Fruit fly (Drosophila melanogaster) whole organism, prepupa: Measurements from ENCODE around the gene Proc.

Experiments
- Blimp-1 ChIP-seq: fragments of 200-800 bp; sonication (Bioruptor generic); optimal IDR thresholded peaks from 3 replicates; lab custom pipeline; 2017; ENCODE audit warnings: missing biosample characterization, missing genetic modification characterization, mild to moderate bottlenecking, moderate library complexity, missing genetic modification reagents
- CG10631 ChIP-seq: fragments of 200-800 bp; sonication (Bioruptor generic); optimal IDR thresholded peaks from 2 replicates; lab custom pipeline; 2016; ENCODE audit warnings: missing biosample characterization, missing genetic modification characterization
- CG10669 ChIP-seq: fragments of 200-800 bp; sonication (Bioruptor generic); optimal IDR thresholded peaks from 3 replicates; lab custom pipeline; 2018; ENCODE audit warnings: missing biosample characterization, mild to moderate bottlenecking, missing genetic modification characterization, moderate library complexity
- CG11294 ChIP-seq: fragments of 200-800 bp; sonication (Bioruptor generic); IDR thresholded peaks from 2 replicates; pipeline ENCODE4 v1.3.6; 2022; ENCODE audit warnings: missing biosample characterization, missing genetic modification characterization
- CG11762 ChIP-seq: fragments of 200-800 bp; sonication (Bioruptor generic); optimal IDR thresholded peaks from 3 replicates; lab custom pipeline; 2016; ENCODE audit warnings: missing biosample characterization, missing genetic modification characterization; ENCODE audit not compliant: insufficient read depth
- CG11902 ChIP-seq: fragments of 200-800 bp; sonication (Bioruptor generic); optimal IDR thresholded peaks from 3 replicates; lab custom pipeline; 2016; ENCODE audit warnings: missing biosample characterization, missing genetic modification characterization
- CG1621 ChIP-seq: fragments of 200-800 bp; sonication (Bioruptor generic); optimal IDR thresholded peaks from 3 replicates; lab custom pipeline; 2018; ENCODE audit warnings: missing biosample characterization, mild to moderate bottlenecking, missing genetic modification characterization
- CG16779 ChIP-seq: fragments of 200-800 bp; sonication (Bioruptor generic); optimal IDR thresholded peaks from 3 replicates; lab custom pipeline; 2017; ENCODE audit warnings: missing biosample characterization, mild to moderate bottlenecking, missing genetic modification characterization
- CG32006 ChIP-seq: fragments of 200-800 bp; sonication (Bioruptor generic); optimal IDR thresholded peaks from 3 replicates; lab custom pipeline; 2017; ENCODE audit warnings: missing biosample characterization, mild to moderate bottlenecking, missing genetic modification characterization
- CG34406 ChIP-seq: fragments of 200-800 bp; sonication (Bioruptor generic); optimal IDR thresholded peaks from 3 replicates; lab custom pipeline; 2016; ENCODE audit warnings: missing biosample characterization, missing genetic modification characterization
- CG3919 ChIP-seq: fragments of 200-800 bp; sonication (Bioruptor generic); optimal IDR thresholded peaks from 3 replicates; lab custom pipeline; 2016; ENCODE audit warnings: missing biosample characterization, missing genetic modification characterization
- CG4318 ChIP-seq: fragments of 200-800 bp; sonication (Bioruptor generic); optimal IDR thresholded peaks from 3 replicates; lab custom pipeline; 2017; ENCODE audit warnings: missing biosample characterization, mild to moderate bottlenecking, missing genetic modification characterization
- CG6163 ChIP-seq: fragments of 200-800 bp; sonication (Bioruptor generic); IDR thresholded peaks from 3 replicates; pipeline ENCODE4 v1.3.6; 2022; ENCODE audit warnings: missing biosample characterization, missing genetic modification characterization
- CG6276 ChIP-seq: fragments of 200-800 bp; sonication (Bioruptor generic); optimal IDR thresholded peaks from 2 replicates; lab custom pipeline; 2017; ENCODE audit warnings: missing biosample characterization, mild to moderate bottlenecking, missing genetic modification characterization
- CG6792 ChIP-seq: fragments of 200-800 bp; sonication (Bioruptor generic); optimal IDR thresholded peaks from 3 replicates; lab custom pipeline; 2016; ENCODE audit warnings: missing biosample characterization, missing genetic modification characterization
- CG6808 ChIP-seq: fragments of 200-800 bp; sonication (Bioruptor generic); optimal IDR thresholded peaks from 3 replicates; lab custom pipeline; 2017; ENCODE audit warnings: missing biosample characterization, missing genetic modification characterization, mild to moderate bottlenecking, moderate library complexity, missing genetic modification reagents
- CG6854 ChIP-seq: fragments of 200-800 bp; sonication (Bioruptor generic); optimal IDR thresholded peaks from 2 replicates; lab custom pipeline; 2017; ENCODE audit warnings: missing biosample characterization, mild to moderate bottlenecking, missing genetic modification characterization
- CG7368 ChIP-seq: fragments of 200-800 bp; sonication (Bioruptor generic); optimal IDR thresholded peaks from 3 replicates; lab custom pipeline; 2016; ENCODE audit warnings: missing biosample characterization, missing genetic modification characterization
- CG8319 ChIP-seq: fragments of 200-800 bp; sonication (Bioruptor generic); optimal IDR thresholded peaks from 3 replicates; lab custom pipeline; 2016; ENCODE audit warnings: missing biosample characterization, missing genetic modification characterization
- CG8632 ChIP-seq: fragments of 200-800 bp; sonication (Bioruptor generic); optimal IDR thresholded peaks from 3 replicates; lab custom pipeline; 2016; ENCODE audit warnings: missing biosample characterization, missing genetic modification characterization
- CG9139 ChIP-seq: fragments of 200-800 bp; sonication (Bioruptor generic); optimal IDR thresholded peaks from 3 replicates; lab custom pipeline; 2017; ENCODE audit warnings: missing biosample characterization, mild to moderate bottlenecking, missing genetic modification characterization
- Eip75B ChIP-seq: fragments of 200-800 bp; sonication (Bioruptor generic); optimal IDR thresholded peaks from 3 replicates; lab custom pipeline; 2016; ENCODE audit warnings: missing biosample characterization, missing genetic modification characterization
- Eip78C ChIP-seq: fragments of 200-800 bp; sonication (Bioruptor generic); peaks from one replicate; lab custom pipeline; 2016; ENCODE audit warnings: missing biosample characterization, missing genetic modification characterization
- Ets21C ChIP-seq: fragments of 200-800 bp; sonication (Bioruptor generic); optimal IDR thresholded peaks from 3 replicates; lab custom pipeline; 2016; ENCODE audit warnings: missing biosample characterization, missing genetic modification characterization
- Gug ChIP-seq: fragments of 200-800 bp; sonication (Bioruptor generic); IDR thresholded peaks from 2 replicates; pipeline ENCODE4 v1.3.6; 2022; ENCODE audit warnings: missing biosample characterization, missing genetic modification characterization
- Hr38 ChIP-seq: sonication (Bioruptor generic); optimal IDR thresholded peaks from 2 replicates; lab custom pipeline; 2016; ENCODE audit warnings: missing biosample characterization, missing genetic modification characterization
- Hr39 ChIP-seq: fragments of 200-800 bp; sonication (Bioruptor generic); optimal IDR thresholded peaks from 2 replicates; lab custom pipeline; 2016; ENCODE audit warnings: missing biosample characterization, missing genetic modification characterization
- Hr4 ChIP-seq: fragments of 200-800 bp; sonication (Bioruptor generic); optimal IDR thresholded peaks from 3 replicates; lab custom pipeline; 2016; ENCODE audit warnings: missing biosample characterization, missing genetic modification characterization
- Lpt ChIP-seq: fragments of 200-800 bp; sonication (Bioruptor generic); optimal IDR thresholded peaks from 3 replicates; lab custom pipeline; 2016; ENCODE audit warnings: missing biosample characterization, missing genetic modification characterization
- Met ChIP-seq: fragments of 200-800 bp; sonication (Bioruptor generic); optimal IDR thresholded peaks from 3 replicates; lab custom pipeline; 2016; ENCODE audit warnings: missing biosample characterization, missing genetic modification characterization
- OdsH ChIP-seq: fragments of 200-800 bp; sonication (Bioruptor generic); optimal IDR thresholded peaks from 3 replicates; lab custom pipeline; 2016; ENCODE audit warnings: missing biosample characterization, missing genetic modification characterization
- Sox102F ChIP-seq: fragments of 200-800 bp; sonication (Bioruptor generic); optimal IDR thresholded peaks from 2 replicates; lab custom pipeline; 2016; ENCODE audit warnings: missing biosample characterization, mild to moderate bottlenecking, missing genetic modification characterization
- Sox14 ChIP-seq: fragments of 200-800 bp; sonication (Bioruptor generic); optimal IDR thresholded peaks from 3 replicates; lab custom pipeline; 2016; ENCODE audit warnings: missing biosample characterization, missing genetic modification characterization
- acj6 ChIP-seq: fragments of 200-800 bp; sonication (Bioruptor generic); optimal IDR thresholded peaks from 3 replicates; lab custom pipeline; 2016; ENCODE audit warnings: missing biosample characterization, missing genetic modification characterization
- cyc ChIP-seq: fragments of 200-800 bp; sonication (Bioruptor generic); optimal IDR thresholded peaks from 3 replicates; lab custom pipeline; 2016; ENCODE audit warnings: missing biosample characterization, missing genetic modification characterization
- dac ChIP-seq: fragments of 200-800 bp; sonication (Bioruptor generic); optimal IDR thresholded peaks from 2 replicates; lab custom pipeline; 2017; ENCODE audit warnings: missing biosample characterization, mild to moderate bottlenecking, missing genetic modification characterization
- dsx ChIP-seq: fragments of 200-800 bp; optimal IDR thresholded peaks from 3 replicates; lab custom pipeline; 2019; ENCODE audit warnings: missing biosample characterization, mild to moderate bottlenecking, missing genetic modification characterization, moderate library complexity; ENCODE audit not compliant: poor library complexity, severe bottlenecking
- fd59A ChIP-seq: fragments of 200-800 bp; sonication (Bioruptor generic); optimal IDR thresholded peaks from 2 replicates; lab custom pipeline; 2017; ENCODE audit warnings: missing biosample characterization, mild to moderate bottlenecking, missing genetic modification characterization, missing genetic modification reagents
- fd85E ChIP-seq: fragments of 200-800 bp; sonication (Bioruptor generic); optimal IDR thresholded peaks from 3 replicates; lab custom pipeline; 2016; ENCODE audit warnings: missing biosample characterization, missing genetic modification characterization
- fkh ChIP-seq: fragments of 200-800 bp; sonication (Bioruptor generic); optimal IDR thresholded peaks from 3 replicates; lab custom pipeline; 2017; ENCODE audit warnings: missing biosample characterization, mild to moderate bottlenecking, missing genetic modification characterization, moderate library complexity
- net ChIP-seq: fragments of 200-800 bp; sonication (Bioruptor generic); optimal IDR thresholded peaks from 3 replicates; lab custom pipeline; 2016; ENCODE audit warnings: missing biosample characterization, missing genetic modification characterization
- pdm3 ChIP-seq: fragments of 200-800 bp; sonication (Bioruptor generic); optimal IDR thresholded peaks from 3 replicates; lab custom pipeline; 2016; ENCODE audit warnings: missing biosample characterization, missing genetic modification characterization
- salr ChIP-seq, 2 experiments: fragments of 200-800 bp; sonication (Bioruptor generic); optimal IDR thresholded peaks; 3 replicates each; lab custom pipeline; 2016 to 2018; ENCODE audit warnings: missing biosample characterization in 2 of 2, missing genetic modification characterization in 2 of 2, mild to moderate bottlenecking in 1 of 2
- spab ChIP-seq: fragments of 200-800 bp; sonication (Bioruptor generic); optimal IDR thresholded peaks from 2 replicates; lab custom pipeline; 2017; ENCODE audit warnings: missing biosample characterization, mild to moderate bottlenecking, missing genetic modification characterization, missing genetic modification reagents
- ss ChIP-seq, 2 experiments: fragments of 200-800 bp; sonication (Bioruptor generic); optimal IDR thresholded peaks; 2 replicates in 1 of 2; 3 replicates in 1 of 2; lab custom pipeline; 2017 to 2018; ENCODE audit warnings: mild to moderate bottlenecking in 2 of 2, missing biosample characterization in 2 of 2, missing genetic modification characterization in 2 of 2, moderate library complexity in 1 of 2
- svp ChIP-seq: fragments of 200-800 bp; sonication (Bioruptor generic); peaks from one replicate; lab custom pipeline; 2016; ENCODE audit warnings: missing biosample characterization, missing genetic modification characterization
- topi ChIP-seq: fragments of 200-800 bp; sonication (Bioruptor generic); optimal IDR thresholded peaks from 3 replicates; lab custom pipeline; 2016; ENCODE audit warnings: missing biosample characterization, missing genetic modification characterization
- vri ChIP-seq: fragments of 200-800 bp; sonication (Bioruptor generic); optimal IDR thresholded peaks from 3 replicates; lab custom pipeline; 2016; ENCODE audit warnings: missing biosample characterization, mild to moderate bottlenecking, missing genetic modification characterization

Proc gene

dm6 chr2L:7898581-7898980 lies 27.3 kb upstream of the Proc start (continued):
- peak; percentile 53 to 64 for TF ChIP-seq ss (GFP tag; optimal IDR thresholded peaks at IDR 0.05; lab: Kevin White, UChicago)
- TF ChIP-seq CG6163 (GFP tag; lab: Robert Waterston, UW), result peak; percentile 90
- peak; percentile 51 for TF ChIP-seq CG11902 (GFP tag; lab: Kevin White, UChicago)
- peak; percentile 66 for TF ChIP-seq CG4318
- peak; percentile 74 for TF ChIP-seq acj6
- no peak for TF ChIP-seq vri
- TF ChIP-seq topi (GFP tag; lab: Kevin White, UChicago), result peak; percentile 49
- TF ChIP-seq Met (GFP tag; lab: Kevin White, UChicago), result peak; percentile 31
- TF ChIP-seq Hr39 (GFP tag; lab: Kevin White, UChicago), result peak; percentile 40
- peak; percentile 44; the same call in 1 of the 2 replicates for TF ChIP-seq CG11294 (GFP tag; lab: Robert Waterston, UW)
- TF ChIP-seq Eip78C (GFP tag; lab: Kevin White, UChicago), result peak; percentile 92
- peak; percentile 69 for TF ChIP-seq Gug (GFP tag; lab: Robert Waterston, UW)
- TF ChIP-seq cyc, result peak; percentile 39
- TF ChIP-seq Hr4 (GFP tag; lab: Kevin White, UChicago), result peak; percentile 77
- TF ChIP-seq spab (GFP tag; lab: Kevin White, UChicago), result peak; percentile 76
- peak; percentile 35 for TF ChIP-seq CG34406 (GFP tag; lab: Kevin White, UChicago)
- peak; percentile 76 for TF ChIP-seq CG6276 (GFP tag; lab: Kevin White, UChicago)
- TF ChIP-seq, all 60 proteins: peak for 54

- TF ChIP-seq Hr39 (GFP tag; lab: Kevin White, UChicago) (peak; percentile 55), Lpt (GFP tag; lab: Kevin White, UChicago) (no peak), Ets21C (GFP tag; lab: Kevin White, UChicago) (peak; percentile 40), Sox102F (GFP tag; lab: Kevin White, UChicago) (peak; percentile 58), dsx (GFP tag; lab: Kevin White, UChicago) (peak; percentile 56), Eip75B (peak; percentile 62), fkh (GFP tag; lab: Kevin White, UChicago) (no peak), dac (GFP tag; lab: Kevin White, UChicago) (no peak), cyc (peak; percentile 56), Met (GFP tag; lab: Kevin White, UChicago) (peak; percentile 69), Hr38 (no peak), OdsH (GFP tag; lab: Kevin White, UChicago) (peak; percentile 50), CG7368 (peak; percentile 62), Eip78C (GFP tag; lab: Kevin White, UChicago) (peak; percentile 87), CG3919 (GFP tag; lab: Kevin White, UChicago) (peak; percentile 64), CG4318 (peak; percentile 21), CG8319 (GFP tag; lab: Kevin White, UChicago) (peak; percentile 1), CG32006 (GFP tag; lab: Kevin White, UChicago) (peak; percentile 67), pdm3 (GFP tag; lab: Kevin White, UChicago) (peak; percentile 60), vri (no peak), acj6 (peak; percentile 54), Sox14 (GFP tag; lab: Kevin White, UChicago) (peak; percentile 74), salr (GFP tag; optimal IDR thresholded peaks at IDR 0.05; lab: Kevin White, UChicago) (peak in 1 of 2 experiments; percentile 53), svp (peak; percentile 81), CG11294 (GFP tag; lab: Robert Waterston, UW) (no peak), CG6808 (GFP tag; lab: Kevin White, UChicago) (peak; percentile 41), CG34406 (GFP tag; lab: Kevin White, UChicago) (peak; percentile 34), Blimp-1 (GFP tag; lab: Kevin White, UChicago) (no peak), CG10669 (peak; percentile 63), CG10631 (GFP tag; lab: Kevin White, UChicago) (peak; percentile 69), fd85E (GFP tag; lab: Kevin White, UChicago) (no peak), CG6792 (GFP tag; lab: Kevin White, UChicago) (peak; percentile 41), fd59A (no peak), CG11762 (GFP tag; lab: Kevin White, UChicago) (no peak), CG8632 (GFP tag; lab: Kevin White, UChicago) (peak; percentile 43), CG16779 (tag; lab: Kevin White, UChicago) (no peak), net (no peak), CG6276 (GFP tag; lab: Kevin White, UChicago) (no peak), CG6854 (no peak), ss (GFP tag; optimal IDR thresholded peaks at IDR 0.05; lab: Kevin White, UChicago) (peak in 1 of 2 experiments; percentile 68), CG9139 (no peak), Gug (GFP tag; lab: Robert Waterston, UW) (0 out of 2 replicates have a peak, but pooled peaks have one; percentile 28), CG1621 (tag; lab: Kevin White, UChicago) (peak; percentile 26)
These were observed 26.0 kb upstream of the Proc start for dm6 chr2L:7897245-7897644.
